Fruit fly (Drosophila melanogaster): ENCODE results near the gene MED14.

dm6 chr3L:592251-592650 is 795 bp upstream of the MED14 start:
- TF ChIP-seq woc (GFP tag; optimal IDR thresholded peaks at IDR 0.05) (no peak), br (GFP tag; optimal IDR thresholded peaks at IDR 0.05) (no peak), fru (GFP tag; optimal IDR thresholded peaks at IDR 0.05) (no peak)
